Fruit fly (Drosophila melanogaster) whole organism, embryonic: Measurements from ENCODE around the gene Ns1.
A peak's percentile ranks its signal among the peaks of the same experiment; 100 is the strongest.

Experiments
- Atf-2 ChIP-seq: fragments of 200-800 bp; sonication (Bioruptor generic); optimal IDR thresholded peaks from 2 replicates; lab custom pipeline; 2016; ENCODE audit warnings: missing biosample characterization, missing genetic modification characterization
- Bdp1 ChIP-seq: fragments of 200-800 bp; sonication (Bioruptor generic); optimal IDR thresholded peaks from 3 replicates; lab custom pipeline; 2016; ENCODE audit warnings: missing biosample characterization, missing genetic modification characterization
- CG10209 ChIP-seq: fragments of 200-800 bp; sonication (Bioruptor generic); optimal IDR thresholded peaks from 3 replicates; lab custom pipeline; 2017; ENCODE audit warnings: missing biosample characterization, mild to moderate bottlenecking, missing genetic modification characterization, missing genetic modification reagents
- CG10543 ChIP-seq: fragments of 200-800 bp; sonication (Bioruptor generic); optimal IDR thresholded peaks from 3 replicates; lab custom pipeline; 2017; ENCODE audit warnings: missing biosample characterization, mild to moderate bottlenecking, missing genetic modification characterization, moderate library complexity
- CG12104 ChIP-seq: fragments of 200-800 bp; sonication (Bioruptor generic); optimal IDR thresholded peaks from 3 replicates; lab custom pipeline; 2016; ENCODE audit warnings: missing biosample characterization, missing genetic modification characterization
- CG13424 ChIP-seq: fragments of 200-800 bp; sonication (Bioruptor generic); optimal IDR thresholded peaks from 2 replicates; lab custom pipeline; 2019; ENCODE audit warnings: missing biosample characterization, mild to moderate bottlenecking, missing genetic modification characterization, moderate library complexity
- CG1647 ChIP-seq: fragments of 200-800 bp; sonication (Bioruptor generic); optimal IDR thresholded peaks from 3 replicates; lab custom pipeline; 2016; ENCODE audit warnings: missing biosample characterization, missing genetic modification characterization
- CG16813 ChIP-seq: fragments of 200-800 bp; sonication (Bioruptor generic); IDR thresholded peaks from 3 replicates; pipeline ENCODE4 v1.3.6; 2022; ENCODE audit warnings: missing biosample characterization, missing genetic modification characterization; ENCODE audit not compliant: partially characterized antibody
- CG17612 ChIP-seq: fragments of 200-800 bp; sonication (Bioruptor generic); IDR thresholded peaks from 2 replicates; pipeline ENCODE4 v1.3.6; 2022; ENCODE audit warnings: missing biosample characterization, missing genetic modification characterization
- CG18262 ChIP-seq: fragments of 200-800 bp; optimal IDR thresholded peaks from 3 replicates; lab custom pipeline; 2019; ENCODE audit warnings: missing biosample characterization, mild to moderate bottlenecking, missing genetic modification characterization, moderate library complexity
- CG18764 ChIP-seq: fragments of 200-800 bp; sonication (Bioruptor generic); optimal IDR thresholded peaks from 3 replicates; lab custom pipeline; 2016; ENCODE audit warnings: missing biosample characterization, missing genetic modification characterization
- CG2116 ChIP-seq: fragments of 200-800 bp; sonication (Bioruptor generic); optimal IDR thresholded peaks from 3 replicates; lab custom pipeline; 2018; ENCODE audit warnings: missing biosample characterization, mild to moderate bottlenecking, missing genetic modification characterization
- CG2199 ChIP-seq: fragments of 200-800 bp; sonication (Bioruptor generic); IDR thresholded peaks from 3 replicates; pipeline ENCODE4 v1.3.6; 2022; ENCODE audit warnings: missing biosample characterization, missing genetic modification characterization
- CG2678 ChIP-seq: fragments of 200-800 bp; sonication (Bioruptor generic); optimal IDR thresholded peaks from 3 replicates; lab custom pipeline; 2019; ENCODE audit warnings: missing biosample characterization, mild to moderate bottlenecking, missing genetic modification characterization, moderate library complexity
- CG2889 ChIP-seq: fragments of 200-800 bp; sonication (Bioruptor generic); IDR thresholded peaks from 3 replicates; pipeline ENCODE4 v1.3.6; 2022; ENCODE audit warnings: missing biosample characterization, missing genetic modification characterization
- CG30020 ChIP-seq: fragments of 200-800 bp; optimal IDR thresholded peaks from 2 replicates; lab custom pipeline; 2019; ENCODE audit warnings: missing biosample characterization, mild to moderate bottlenecking, missing genetic modification characterization, moderate library complexity
- CG30431 ChIP-seq: fragments of 200-800 bp; sonication (Bioruptor generic); optimal IDR thresholded peaks from 2 replicates; lab custom pipeline; 2017; ENCODE audit warnings: missing biosample characterization, missing genetic modification characterization
- CG43689 ChIP-seq: fragments of 200-800 bp; sonication (Bioruptor generic); IDR thresholded peaks from 2 replicates; pipeline ENCODE4 v1.3.6; 2022; ENCODE audit warnings: missing biosample characterization, missing genetic modification characterization
- CG4730 ChIP-seq: fragments of 200-800 bp; sonication (Bioruptor generic); IDR thresholded peaks from 2 replicates; pipeline ENCODE4 v1.3.6; 2022; ENCODE audit warnings: missing biosample characterization, missing genetic modification characterization
- CG7839 ChIP-seq: fragments of 200-800 bp; sonication (Bioruptor generic); optimal IDR thresholded peaks from 3 replicates; lab custom pipeline; 2018; ENCODE audit warnings: missing biosample characterization, mild to moderate bottlenecking, missing genetic modification characterization, moderate library complexity
- CG9215 ChIP-seq: fragments of 200-800 bp; sonication (Bioruptor generic); IDR thresholded peaks from 2 replicates; pipeline ENCODE4 v1.3.6; 2022; ENCODE audit warnings: missing biosample characterization, missing genetic modification characterization
- D19B ChIP-seq: fragments of 200-800 bp; sonication (Bioruptor generic); optimal IDR thresholded peaks from 2 replicates; lab custom pipeline; 2017; ENCODE audit warnings: missing biosample characterization, mild to moderate bottlenecking, missing genetic modification characterization
- Dref ChIP-seq: fragments of 200-800 bp; sonication (Bioruptor generic); IDR thresholded peaks from 2 replicates; pipeline ENCODE4 v1.3.6; 2022; ENCODE audit warnings: missing biosample characterization, missing genetic modification characterization
- E2f2 ChIP-seq: fragments of 200-800 bp; sonication (Bioruptor generic); IDR thresholded peaks from 2 replicates; pipeline ENCODE4 v1.3.6; 2022; ENCODE audit warnings: missing biosample characterization, missing genetic modification characterization
- Ets97D ChIP-seq: fragments of 200-800 bp; sonication (Bioruptor generic); optimal IDR thresholded peaks from 3 replicates; lab custom pipeline; 2016; ENCODE audit warnings: missing biosample characterization, missing genetic modification characterization
- Gsc ChIP-seq: fragments of 200-800 bp; sonication (Bioruptor generic); IDR thresholded peaks from 2 replicates; pipeline ENCODE4 v1.3.6; 2022; ENCODE audit warnings: missing biosample characterization, missing genetic modification characterization
- Hr39 ChIP-seq: fragments of >200 bp; optimal IDR thresholded peaks from 2 replicates; lab custom pipeline; 2017
- Neu2 ChIP-seq: fragments of 200-800 bp; sonication (Bioruptor generic); optimal IDR thresholded peaks from 3 replicates; lab custom pipeline; 2016; ENCODE audit warnings: missing biosample characterization, missing genetic modification characterization, borderline replicate concordance
- Ptx1 ChIP-seq: fragments of 200-800 bp; sonication (Bioruptor generic); IDR thresholded peaks from 2 replicates; pipeline ENCODE4 v1.3.6; 2022; ENCODE audit warnings: missing biosample characterization, missing genetic modification characterization
- Ssrp ChIP-seq: fragments of 200-800 bp; sonication (Bioruptor generic); optimal IDR thresholded peaks from 2 replicates; lab custom pipeline; 2018; ENCODE audit warnings: missing biosample characterization, mild to moderate bottlenecking, missing genetic modification characterization, moderate library complexity
- Usf ChIP-seq: fragments of 200-800 bp; sonication (Bioruptor generic); optimal IDR thresholded peaks from 2 replicates; lab custom pipeline; 2017; ENCODE audit warnings: missing genotype, missing biosample characterization, missing genetic modification characterization
- ap ChIP-seq: fragments of 200-800 bp; sonication (Bioruptor generic); IDR thresholded peaks from 2 replicates; pipeline ENCODE4 v1.3.6; 2022; ENCODE audit warnings: missing biosample characterization, missing genetic modification characterization
- ato ChIP-seq: fragments of 200-800 bp; sonication (Bioruptor generic); IDR thresholded peaks from 2 replicates; pipeline ENCODE4 v1.3.6; 2022; ENCODE audit warnings: missing biosample characterization, missing genetic modification characterization; ENCODE audit not compliant: partially characterized antibody
- bsh ChIP-seq, 2 experiments: fragments of 200-800 bp; sonication (Bioruptor generic); optimal IDR thresholded peaks; 2 replicates each; lab custom pipeline; 2017 to 2018; ENCODE audit warnings: mild to moderate bottlenecking in 2 of 2, missing biosample characterization in 2 of 2, missing genetic modification characterization in 2 of 2, moderate library complexity in 1 of 2
- chn ChIP-seq: fragments of 200-800 bp; sonication (Bioruptor generic); optimal IDR thresholded peaks from 2 replicates; lab custom pipeline; 2016; ENCODE audit warnings: missing biosample characterization, missing genetic modification characterization
- corto ChIP-seq: fragments of 200-800 bp; sonication (Bioruptor generic); optimal IDR thresholded peaks from 2 replicates; lab custom pipeline; 2016; ENCODE audit warnings: missing biosample characterization, mild to moderate bottlenecking, missing genetic modification characterization, moderate library complexity
- crc ChIP-seq: fragments of 200-800 bp; sonication (Bioruptor generic); optimal IDR thresholded peaks from 2 replicates; lab custom pipeline; 2016; ENCODE audit warnings: missing biosample characterization, missing genetic modification characterization
- da ChIP-seq: fragments of 200-800 bp; sonication (Bioruptor generic); optimal IDR thresholded peaks from 2 replicates; lab custom pipeline; 2016; ENCODE audit warnings: missing biosample characterization, missing genetic modification characterization
- dati ChIP-seq: fragments of 200-800 bp; sonication (Bioruptor generic); IDR thresholded peaks from 2 replicates; pipeline ENCODE4 v1.3.6; 2022; ENCODE audit warnings: missing biosample characterization, missing genetic modification characterization
- fu2 ChIP-seq: fragments of 200-800 bp; sonication (Bioruptor generic); optimal IDR thresholded peaks from 2 replicates; lab custom pipeline; 2016; ENCODE audit warnings: missing biosample characterization, missing genetic modification characterization
- odd ChIP-seq: fragments of 200-800 bp; sonication (Bioruptor generic); optimal IDR thresholded peaks from 2 replicates; lab custom pipeline; 2017; ENCODE audit warnings: missing biosample characterization, mild to moderate bottlenecking, missing genetic modification characterization
- otp ChIP-seq: fragments of 200-800 bp; sonication (Bioruptor generic); IDR thresholded peaks from 3 replicates; pipeline ENCODE4, ENCODE4 v1.3.6; 2022; ENCODE audit warnings: missing biosample characterization, missing genetic modification characterization
- pros ChIP-seq: fragments of 200-800 bp; sonication (Bioruptor generic); optimal IDR thresholded peaks from 3 replicates; lab custom pipeline; 2019; ENCODE audit warnings: missing biosample characterization, mild to moderate bottlenecking, missing genetic modification characterization, moderate library complexity
- ranshi ChIP-seq: fragments of 200-800 bp; sonication (Bioruptor generic); IDR thresholded peaks from 2 replicates; pipeline ENCODE4 v1.3.6; 2022; ENCODE audit warnings: missing biosample characterization, missing genetic modification characterization
- repo ChIP-seq: fragments of 200-800 bp; sonication (Bioruptor generic); optimal IDR thresholded peaks from 2 replicates; lab custom pipeline; 2016; ENCODE audit warnings: missing biosample characterization, missing genetic modification characterization
- rib ChIP-seq: fragments of 200-800 bp; sonication (Bioruptor generic); IDR thresholded peaks from 2 replicates; pipeline ENCODE4 v1.3.6; 2022; ENCODE audit warnings: missing biosample characterization, missing genetic modification characterization
- schlank ChIP-seq: fragments of 200-800 bp; sonication (Bioruptor generic); optimal IDR thresholded peaks from 2 replicates; lab custom pipeline; 2018; ENCODE audit warnings: missing biosample characterization, mild to moderate bottlenecking, missing genetic modification characterization
- sd ChIP-seq: fragments of 200-800 bp; sonication (Bioruptor generic); optimal IDR thresholded peaks from 3 replicates; lab custom pipeline; 2018; ENCODE audit warnings: missing biosample characterization, mild to moderate bottlenecking, missing genetic modification characterization, moderate library complexity
- slou ChIP-seq: fragments of 200-800 bp; sonication (Bioruptor generic); optimal IDR thresholded peaks from 3 replicates; lab custom pipeline; 2016; ENCODE audit warnings: missing biosample characterization, missing genetic modification characterization
- sob ChIP-seq: fragments of 200-800 bp; sonication (Bioruptor generic); IDR thresholded peaks from 2 replicates; pipeline ENCODE4 v1.3.6; 2022; ENCODE audit warnings: missing biosample characterization, missing genetic modification characterization
- sug ChIP-seq: fragments of 200-800 bp; optimal IDR thresholded peaks from 2 replicates; lab custom pipeline; 2019; ENCODE audit warnings: missing biosample characterization, mild to moderate bottlenecking, missing genetic modification characterization, moderate library complexity

The Ns1 gene

dm6 chr3R:17080666-17081358 lies 8.3 kb upstream of the Ns1 start (continued):
- TF ChIP-seq Ptx1 (GFP tag; lab: Robert Waterston, UW) (peak; percentile 96), CG9215 (GFP tag; lab: Robert Waterston, UW) (peak; percentile 85), repo (GFP tag; lab: Kevin White, UChicago) (peak; percentile 68), CG17612 (GFP tag; lab: Robert Waterston, UW) (peak; percentile 81), ap (GFP tag; lab: Robert Waterston, UW) (peak; percentile 86), CG2116 (GFP tag; lab: Kevin White, UChicago) (peak; percentile 88), CG2889 (GFP tag; lab: Robert Waterston, UW) (peak; percentile 72), CG7839 (tag; lab: Kevin White, UChicago) (peak; percentile 97), rib (GFP tag; lab: Robert Waterston, UW) (peak; percentile 90), CG18262 (peak; percentile 98), dati (GFP tag; lab: Robert Waterston, UW) (peak; percentile 73), slou (GFP tag; lab: Kevin White, UChicago) (peak; percentile 92), CG1647 (peak; percentile 73), CG2199 (GFP tag; lab: Robert Waterston, UW) (peak; percentile 87), Hr39 (no peak), Usf (GFP tag; lab: Kevin White, UChicago) (peak; percentile 87), CG10209 (GFP tag; lab: Kevin White, UChicago) (peak; percentile 96), corto (GFP tag; lab: Kevin White, UChicago) (peak; percentile 65), crc (peak; percentile 79), Dref (GFP tag; lab: Robert Waterston, UW) (peak; percentile 35; the same call in 1 of the 2 replicates), Atf-2 (peak; percentile 87), CG43689 (GFP tag; lab: Robert Waterston, UW) (peak; percentile 85), E2f2 (GFP tag; lab: Robert Waterston, UW) (peak; percentile 78), CG12104 (GFP tag; lab: Kevin White, UChicago) (peak; percentile 94), Ets97D (peak; percentile 69), sd (tag; lab: Kevin White, UChicago) (peak; percentile 85), CG18764 (GFP tag; lab: Kevin White, UChicago) (peak; percentile 91), otp (GFP tag; lab: Robert Waterston, UW) (peak; percentile 92), bsh (GFP tag; optimal IDR thresholded peaks at IDR 0.05; lab: Kevin White, UChicago) (peak; percentile 96 to 97), pros (peak; percentile 64), CG30020 (tag; lab: Kevin White, UChicago) (peak; percentile 77), schlank (tag; lab: Kevin White, UChicago) (peak; percentile 81), ato (GFP tag; lab: Robert Waterston, UW) (no peak), CG10543 (GFP tag; lab: Kevin White, UChicago) (peak; percentile 87), Neu2 (no peak), CG30431 (GFP tag; lab: Kevin White, UChicago) (peak; percentile 91), Ssrp (peak; percentile 96), CG16813 (no peak), Gsc (GFP tag; lab: Robert Waterston, UW) (no peak), D19B (peak; percentile 88), da (peak; percentile 81), CG2678 (peak; percentile 97), sug (tag; lab: Kevin White, UChicago) (peak; percentile 86), sob (GFP tag; lab: Robert Waterston, UW) (peak; percentile 91), ranshi (GFP tag; lab: Robert Waterston, UW) (peak; percentile 93), CG13424 (peak; percentile 96), fu2 (GFP tag; lab: Kevin White, UChicago) (peak; percentile 78), chn (GFP tag; lab: Kevin White, UChicago) (peak; percentile 92), Bdp1 (GFP tag; lab: Kevin White, UChicago) (peak; percentile 86), CG4730 (GFP tag; lab: Robert Waterston, UW) (peak; percentile 82), odd (GFP tag; lab: Kevin White, UChicago) (peak; percentile 97)
